Worm (Caenorhabditis elegans): ENCODE measurements around the gene Y32F6A.5.

The Y32F6A.5 gene

DNA sequence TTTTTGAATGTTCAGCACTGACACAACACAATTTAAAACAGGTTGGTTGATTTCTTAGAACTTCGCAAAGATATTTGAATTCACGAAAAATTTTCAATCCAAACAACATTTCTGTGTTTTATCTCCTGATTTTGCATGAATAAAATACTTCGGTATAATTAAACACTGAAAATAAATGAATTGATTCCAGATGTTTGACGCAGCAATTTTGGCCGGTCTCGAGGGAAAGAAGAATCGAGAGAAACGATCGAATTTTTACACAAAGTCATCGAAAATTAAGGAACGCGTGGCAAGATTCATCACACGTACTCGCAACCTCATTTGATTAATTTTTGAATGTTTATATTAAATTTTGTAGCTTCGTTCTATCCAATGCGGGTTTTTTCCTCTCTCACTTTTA, 10.8 kb upstream of the Y32F6A.5 start:
- peak; percentile 96 for TF ChIP-seq dsc-1 (tag; optimal IDR thresholded peaks at IDR 0.05)
- no peak for TF ChIP-seq lin-15B (tag; optimal IDR thresholded peaks at IDR 0.05)
- TF ChIP-seq sox-4 (tag; optimal IDR thresholded peaks at IDR 0.05) = no peak
- no peak for TF ChIP-seq jun-1 (tag; optimal IDR thresholded peaks at IDR 0.05)
- TF ChIP-seq snu-23 (GFP tag; optimal IDR thresholded peaks at IDR 0.05) = no peak
- TF ChIP-seq pag-3 (tag; optimal IDR thresholded peaks at IDR 0.05; ENCODE audit: borderline replicate concordance, insufficient read depth) = no peak
- no peak for TF ChIP-seq ama-1 (optimal IDR thresholded peaks at IDR 0.05)
- TF ChIP-seq swsn-7 (tag; optimal IDR thresholded peaks at IDR 0.05) = no peak
- no peak for TF ChIP-seq blmp-1 (tag; optimal IDR thresholded peaks at IDR 0.05)
- no peak for TF ChIP-seq elt-3 (tag; optimal IDR thresholded peaks at IDR 0.05)
- TF ChIP-seq nhr-85 (tag) = peak; percentile 61
- TF ChIP-seq F16B12.6 (tag; optimal IDR thresholded peaks at IDR 0.05) = no peak
- TF ChIP-seq ces-1 (GFP tag; optimal IDR thresholded peaks at IDR 0.05) = no peak
- no peak for TF ChIP-seq zag-1 (tag; optimal IDR thresholded peaks at IDR 0.05)
- TF ChIP-seq lir-3 (tag; optimal IDR thresholded peaks at IDR 0.05; ENCODE audit: poor library complexity) = no peak
- no peak for TF ChIP-seq vab-15 (tag; optimal IDR thresholded peaks at IDR 0.05)
- TF ChIP-seq hlh-4 (tag; optimal IDR thresholded peaks at IDR 0.05) = no peak
- TF ChIP-seq grh-1 (GFP tag; IDR thresholded peaks at IDR 0.05) = no peak
- TF ChIP-seq egl-27 (tag; optimal IDR thresholded peaks at IDR 0.05) = no peak
- TF ChIP-seq fkh-8 (tag; optimal IDR thresholded peaks at IDR 0.05) = no peak
- no peak for TF ChIP-seq unc-62 (GFP tag; optimal IDR thresholded peaks at IDR 0.05)
- peak; percentile 87 for TF ChIP-seq fkh-4 (tag; optimal IDR thresholded peaks at IDR 0.05; ENCODE audit: borderline replicate concordance)
- TF ChIP-seq ceh-88 (GFP tag; IDR thresholded peaks at IDR 0.05) = no peak

ce11 chrV:10463276-10463675, 9.9 kb upstream of the Y32F6A.5 start, which contains the start of gene F22E12.3:
TSS of gene F22E12.3 (minus strand) at chrV:10463376.
- TF ChIP-seq swsn-7 (tag; optimal IDR thresholded peaks at IDR 0.05) = no peak
- TF ChIP-seq zip-4 (GFP tag; optimal IDR thresholded peaks at IDR 0.05) = no peak
- no peak for TF ChIP-seq mdl-1 (tag; optimal IDR thresholded peaks at IDR 0.05)
- no peak for TF ChIP-seq mef-2 (tag; optimal IDR thresholded peaks at IDR 0.05)
- no peak for TF ChIP-seq ama-1 (optimal IDR thresholded peaks at IDR 0.05)

DNA sequence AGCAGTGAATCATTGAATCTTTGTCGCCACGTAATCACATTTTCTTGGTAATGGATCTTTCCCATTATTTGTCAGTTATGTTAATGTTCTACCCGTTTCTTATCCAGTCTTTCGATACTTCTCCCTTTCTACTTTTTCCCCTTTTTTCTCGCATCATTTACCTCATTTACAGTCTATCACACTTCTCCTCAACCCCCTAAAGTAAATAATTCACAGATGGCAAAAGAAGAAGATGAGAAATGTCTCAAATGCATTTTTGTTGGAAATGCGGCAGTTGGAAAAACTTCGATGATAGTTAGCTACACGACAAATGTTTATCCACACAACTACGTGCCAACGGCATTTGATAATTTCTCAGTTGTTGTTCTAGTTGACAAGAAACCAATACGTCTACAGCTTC, 8.7 kb upstream of the Y32F6A.5 start, which contains the start of gene chw-1:
Gene chw-1, plus strand, starts transcription at position 217 of the 400 bp plus-strand sequence.
- TF ChIP-seq nhr-85 (tag) = peak; percentile 32
- TF ChIP-seq tbx-2 (tag; optimal IDR thresholded peaks at IDR 0.05) = no peak

DNA sequence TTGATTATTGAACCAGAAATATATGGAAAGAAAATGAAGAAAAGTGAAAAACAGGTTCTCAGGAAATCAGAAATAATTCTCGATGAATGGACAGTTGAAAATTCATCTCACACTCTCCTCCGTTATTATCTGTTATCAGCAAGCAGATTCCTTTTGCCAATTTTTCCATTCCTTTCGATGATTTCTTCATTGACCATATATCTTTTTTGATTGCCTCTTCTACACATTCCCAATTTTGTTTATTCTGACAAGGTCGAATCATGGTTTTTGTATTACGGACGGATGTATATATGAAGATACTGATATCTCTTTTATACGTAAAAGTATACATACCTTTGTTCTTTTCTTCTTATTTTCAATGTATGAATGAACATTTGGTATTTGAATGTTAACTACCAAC, 7.3 kb upstream of the Y32F6A.5 start:
- peak; percentile 37 for TF ChIP-seq nhr-71 (tag; optimal IDR thresholded peaks at IDR 0.05)
- TF ChIP-seq F16B12.6 (tag; optimal IDR thresholded peaks at IDR 0.05) = no peak
- peak in 1 of 2 experiments; percentile 29 for TF ChIP-seq lsy-2 (tag; optimal IDR thresholded peaks at IDR 0.05)
- TF ChIP-seq irx-1 (tag; optimal IDR thresholded peaks at IDR 0.05) = no peak
- TF ChIP-seq sptf-1 (tag; optimal IDR thresholded peaks at IDR 0.05) = no peak
- peak; percentile 90 for TF ChIP-seq nhr-85 (tag)
- no peak for TF ChIP-seq jun-1 (tag; optimal IDR thresholded peaks at IDR 0.05)
- TF ChIP-seq rnt-1 (tag; optimal IDR thresholded peaks at IDR 0.05) = no peak
- peak; percentile 30 for TF ChIP-seq snu-23 (GFP tag; optimal IDR thresholded peaks at IDR 0.05)
- peak; percentile 24; the same call in 1 of the 2 replicates for TF ChIP-seq grh-1 (GFP tag; IDR thresholded peaks at IDR 0.05)
- peak; percentile 74 for TF ChIP-seq lin-14 (GFP tag; optimal IDR thresholded peaks at IDR 0.05)
- TF ChIP-seq blmp-1 (tag; optimal IDR thresholded peaks at IDR 0.05) = peak; percentile 70
- TF ChIP-seq elt-3 (tag; optimal IDR thresholded peaks at IDR 0.05) = peak in 3 of 6 experiments; percentile 25 to 86 (median 69)
- peak; percentile 31 for TF ChIP-seq nhr-20 (tag; optimal IDR thresholded peaks at IDR 0.05)

DNA sequence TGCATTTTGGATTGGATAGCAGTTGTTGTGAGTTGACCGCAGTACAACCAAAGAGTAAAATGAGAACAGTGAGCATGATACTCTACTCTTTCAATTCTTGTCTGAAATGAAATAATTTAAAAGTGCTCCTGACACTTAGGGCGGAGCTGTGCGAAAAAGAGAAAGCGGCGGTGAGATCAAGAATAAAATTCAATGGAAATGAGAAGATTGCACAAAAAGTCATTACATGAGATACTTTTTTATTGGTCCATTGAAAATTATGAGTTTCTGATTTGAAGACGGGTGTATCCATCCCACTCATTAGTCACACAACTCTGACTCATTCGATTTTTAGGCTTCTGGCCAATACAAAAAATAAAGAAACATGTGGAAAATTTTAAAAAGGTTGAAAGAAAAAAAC, 3.8 kb upstream of the Y32F6A.5 start, which contains the start of gene F22E12.1:
Gene F22E12.1, minus strand, starts transcription at position 101 of the 400 bp plus-strand sequence.
- TF ChIP-seq mab-9 (GFP tag; IDR thresholded peaks at IDR 0.05) = no peak
- no peak for TF ChIP-seq C16A3.4 (tag; optimal IDR thresholded peaks at IDR 0.05)
- no peak for TF ChIP-seq lin-13 (GFP tag; optimal IDR thresholded peaks at IDR 0.05)
- no peak for TF ChIP-seq zag-1 (tag; optimal IDR thresholded peaks at IDR 0.05)
- no peak for TF ChIP-seq elt-3 (tag; optimal IDR thresholded peaks at IDR 0.05)
- TF ChIP-seq ceh-8 (GFP tag; optimal IDR thresholded peaks at IDR 0.05) = no peak
- TF ChIP-seq vab-15 (tag; optimal IDR thresholded peaks at IDR 0.05) = no peak
- no peak for TF ChIP-seq C34B4.2 (tag; optimal IDR thresholded peaks at IDR 0.05)
- TF ChIP-seq jun-1 (tag; optimal IDR thresholded peaks at IDR 0.05) = no peak
- no peak for TF ChIP-seq sup-37 (GFP tag; optimal IDR thresholded peaks at IDR 0.05)
- TF ChIP-seq fkh-8 (tag; optimal IDR thresholded peaks at IDR 0.05) = no peak
- TF ChIP-seq ceh-82 (tag; optimal IDR thresholded peaks at IDR 0.05) = no peak
- no peak for TF ChIP-seq fos-1 (tag; optimal IDR thresholded peaks at IDR 0.05)
- no peak for TF ChIP-seq elt-2 (tag; optimal IDR thresholded peaks at IDR 0.05)
- TF ChIP-seq unc-62 (GFP tag; optimal IDR thresholded peaks at IDR 0.05) = no peak
- TF ChIP-seq lsy-2 (tag; optimal IDR thresholded peaks at IDR 0.05) = no peak
- TF ChIP-seq fkh-10 (GFP tag; optimal IDR thresholded peaks at IDR 0.05) = no peak

Measured in whole organism, L1 larva.